Worm (Caenorhabditis elegans): ENCODE results near the gene nra-1.
"Not testable (repeated sequence)": the region's sequence is repeated elsewhere in the genome, so short reads cannot be mapped to it uniquely, and the experiment has no call there.

Gene nra-1

ce11 chrIV:17316398-17316797, 32.4 kb upstream of the nra-1 start, which contains the start of gene C49C3.20:
Gene C49C3.20 (minus strand): TSS chrIV:17316498.
- TF ChIP-seq pha-2 (tag; optimal IDR thresholded peaks at IDR 0.05) (no peak), ets-4 (tag; optimal IDR thresholded peaks at IDR 0.05) (no peak), C38D4.7 (GFP tag; optimal IDR thresholded peaks at IDR 0.05) (no peak), eyg-1 (tag; optimal IDR thresholded peaks at IDR 0.05) (no peak), madf-2 (tag; optimal IDR thresholded peaks at IDR 0.05) (no peak), hlh-8 (tag; optimal IDR thresholded peaks at IDR 0.05) (no peak), ceh-19 (GFP tag; optimal IDR thresholded peaks at IDR 0.05) (no peak), sdc-2 (tag; optimal IDR thresholded peaks at IDR 0.05) (no peak), ceh-45 (GFP tag; IDR thresholded peaks at IDR 0.05) (no peak), C08G9.2 (tag; optimal IDR thresholded peaks at IDR 0.05) (no peak), ztf-16 (tag; optimal IDR thresholded peaks at IDR 0.05) (no peak), fax-1 (tag; optimal IDR thresholded peaks at IDR 0.05) (no peak), tbx-7 (tag; optimal IDR thresholded peaks at IDR 0.05) (no peak), ttx-3 (tag; optimal IDR thresholded peaks at IDR 0.05) (no peak), ceh-2 (tag; optimal IDR thresholded peaks at IDR 0.05) (no peak), unc-55 (GFP tag; optimal IDR thresholded peaks at IDR 0.05) (no peak), hlh-15 (tag; optimal IDR thresholded peaks at IDR 0.05) (no peak), pax-1 (tag; optimal IDR thresholded peaks at IDR 0.05) (no peak)

DNA sequence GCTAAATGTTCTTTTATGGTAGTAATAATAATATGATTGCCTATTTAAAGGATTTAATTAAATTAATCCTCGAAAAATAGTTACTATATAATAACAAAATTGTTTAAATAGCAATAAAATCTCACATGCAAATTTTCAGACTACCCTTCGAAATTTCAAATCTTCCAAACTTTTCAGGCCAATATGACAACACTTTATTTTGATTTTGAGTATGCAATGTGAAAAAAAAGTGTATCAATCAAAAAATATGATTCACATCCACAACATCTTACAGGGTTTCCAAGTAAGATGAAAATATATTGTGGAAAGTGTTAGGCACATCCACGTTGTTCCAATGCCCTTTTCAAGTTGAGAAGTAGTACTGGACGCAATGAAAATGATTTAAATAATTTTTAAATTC, 27.8 kb upstream of the nra-1 start, which contains the start of gene snf-9:
snf-9 (plus strand) TSS at position 301 of the 400 bp plus-strand sequence.
- TF ChIP-seq syd-9 (tag; optimal IDR thresholded peaks at IDR 0.05) (no peak), unc-55 (GFP tag; optimal IDR thresholded peaks at IDR 0.05) (no peak), fax-1 (tag; optimal IDR thresholded peaks at IDR 0.05) (no peak), ceh-14 (tag; optimal IDR thresholded peaks at IDR 0.05) (no peak), pha-2 (tag; optimal IDR thresholded peaks at IDR 0.05) (no peak), pros-1 (tag; optimal IDR thresholded peaks at IDR 0.05) (no peak), nhr-11 (tag; optimal IDR thresholded peaks at IDR 0.05) (no peak), hlh-8 (tag; optimal IDR thresholded peaks at IDR 0.05) (no peak), K02D7.2 (tag; optimal IDR thresholded peaks at IDR 0.05) (no peak), sdc-2 (tag; optimal IDR thresholded peaks at IDR 0.05) (no peak), ceh-9 (tag; optimal IDR thresholded peaks at IDR 0.05) (no peak), Y22D7AL.16 (tag; optimal IDR thresholded peaks at IDR 0.05) (no peak), hlh-15 (tag; optimal IDR thresholded peaks at IDR 0.05) (no peak), mec-3 (tag; optimal IDR thresholded peaks at IDR 0.05; ENCODE audit: borderline replicate concordance) (no peak)

DNA sequence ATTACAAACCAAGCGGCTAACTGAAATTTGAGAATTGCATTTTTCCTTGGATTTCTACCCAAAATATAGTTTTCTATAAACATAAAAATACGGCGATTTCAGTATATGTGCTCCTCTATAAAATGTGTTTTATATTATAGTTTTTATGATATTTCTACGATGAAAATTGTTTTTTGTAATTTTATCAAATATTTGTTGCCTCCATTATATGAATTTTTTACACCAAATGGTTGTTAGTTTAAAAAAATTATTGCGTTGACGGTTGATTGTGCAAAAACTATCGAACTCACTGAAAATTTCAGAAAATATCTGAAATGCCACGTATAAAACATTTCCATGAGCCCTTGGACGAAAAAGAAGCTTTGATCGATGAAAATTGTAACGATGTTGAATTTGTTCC, 24.2 kb upstream of the nra-1 start, which contains the start of gene T28F3.9:
T28F3.9 (plus strand) TSS at position 301 of the 400 bp plus-strand sequence.
- no peak for TF ChIP-seq ceh-2 (tag; optimal IDR thresholded peaks at IDR 0.05)
- TF ChIP-seq K09A11.1 (tag; optimal IDR thresholded peaks at IDR 0.05; ENCODE audit: insufficient read depth): no peak
- no peak for TF ChIP-seq ceh-18 (tag; optimal IDR thresholded peaks at IDR 0.05)
- no peak for TF ChIP-seq sox-4 (tag; optimal IDR thresholded peaks at IDR 0.05)
- TF ChIP-seq odd-2 (tag; optimal IDR thresholded peaks at IDR 0.05): no peak
- TF ChIP-seq pqm-1 (tag; optimal IDR thresholded peaks at IDR 0.05): no peak
- TF ChIP-seq hlh-8 (tag; optimal IDR thresholded peaks at IDR 0.05): no peak
- no peak for TF ChIP-seq C38D4.7 (GFP tag; optimal IDR thresholded peaks at IDR 0.05)
- TF ChIP-seq pha-2 (tag; optimal IDR thresholded peaks at IDR 0.05): no peak
- TF ChIP-seq pha-4 (tag; optimal IDR thresholded peaks at IDR 0.05): no peak
- TF ChIP-seq pag-3 (tag; optimal IDR thresholded peaks at IDR 0.05; ENCODE audit: borderline replicate concordance): no peak
- no peak for TF ChIP-seq unc-86 (tag; optimal IDR thresholded peaks at IDR 0.05)
- no peak for TF ChIP-seq tbx-2 (tag; optimal IDR thresholded peaks at IDR 0.05)
- TF ChIP-seq pax-1 (tag; optimal IDR thresholded peaks at IDR 0.05): no peak
- no peak for TF ChIP-seq nhr-232 (tag; optimal IDR thresholded peaks at IDR 0.05)

DNA sequence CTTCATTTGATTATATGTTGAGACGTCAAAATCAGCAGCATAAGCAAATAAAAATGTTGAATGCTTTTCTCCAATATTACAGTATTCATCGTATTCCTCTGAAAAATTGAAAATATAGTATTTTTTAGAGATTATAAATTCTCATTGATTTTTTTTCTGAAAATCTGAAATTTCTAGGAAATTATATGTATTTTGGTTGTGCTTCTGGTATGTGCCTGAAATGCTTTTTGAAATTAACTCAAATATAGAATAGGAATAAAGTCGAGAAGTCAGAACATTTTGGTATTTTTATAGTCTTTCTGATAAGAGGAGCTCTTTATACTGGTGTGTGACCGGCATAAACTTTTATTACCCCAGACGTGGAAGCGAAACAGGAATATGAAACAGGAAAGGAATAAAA, 23.2 kb upstream of the nra-1 start, which contains the start of gene T28F3.8:
T28F3.8 (minus strand) TSS at position 101 of the 400 bp plus-strand sequence.
- not testable (repeated sequence) for TF ChIP-seq ceh-24, tbx-2, ahr-1 (tag; optimal IDR thresholded peaks at IDR 0.05)

Data from whole organism, late embryonic.